Worm (Caenorhabditis elegans): ENCODE results near the gene F08F8.7.

DNA sequence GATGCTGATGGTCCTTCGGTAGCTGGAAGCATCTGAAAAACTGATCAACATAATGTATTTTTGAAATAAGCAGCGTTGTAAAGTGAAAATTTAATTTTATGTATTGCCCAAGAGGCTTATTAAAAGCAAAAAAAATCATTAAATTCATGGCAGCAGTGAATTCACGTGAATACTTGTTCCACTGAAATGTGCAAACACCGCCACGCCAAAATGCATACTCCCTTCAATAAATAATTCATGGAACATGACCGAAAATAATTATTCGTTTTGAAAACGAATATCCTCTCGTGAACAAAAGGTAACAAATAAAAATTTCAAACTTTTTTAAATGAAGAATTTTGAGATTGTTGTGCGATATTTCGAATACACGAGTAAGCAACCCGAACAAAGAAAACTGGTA lies 10.4 kb upstream of the F08F8.7 start, which contains the start of gene F08F8.10:
- TF ChIP-seq ama-1 (optimal IDR thresholded peaks at IDR 0.05) (no peak), snpc-4 (tag; optimal IDR thresholded peaks at IDR 0.05) (no peak), unc-62 (GFP tag; optimal IDR thresholded peaks at IDR 0.05 in 1 of 2) (peak in 1 of 2 experiments; percentile 81), unc-62 (tag; optimal IDR thresholded peaks at IDR 0.05) (no peak), aly-2 (tag; optimal IDR thresholded peaks at IDR 0.05) (no peak), lin-15B (tag; optimal IDR thresholded peaks at IDR 0.05) (no peak), R02D3.7 (tag; optimal IDR thresholded peaks at IDR 0.05) (no peak), hlh-30 (tag; optimal IDR thresholded peaks at IDR 0.05; ENCODE audit: insufficient read depth) (peak; percentile 91), zfp-2 (tag; optimal IDR thresholded peaks at IDR 0.05) (no peak), nhr-237 (tag; optimal IDR thresholded peaks at IDR 0.05) (no peak), F26F4.8 (GFP tag; conservative IDR thresholded peaks at IDR 0.05) (no peak), nhr-48 (tag; optimal IDR thresholded peaks at IDR 0.05) (no peak), fos-1 (tag; optimal IDR thresholded peaks at IDR 0.05) (no peak), unc-130 (GFP tag; optimal IDR thresholded peaks at IDR 0.05) (no peak)
